Worm (Caenorhabditis elegans) whole organism, young adult: Measurements from ENCODE around the gene C29E4.11.
A peak's percentile ranks its signal among the peaks of the same experiment; 100 is the strongest.
"Not testable (repeated sequence)": the region's sequence is repeated elsewhere in the genome, so short reads cannot be mapped to it uniquely, and the experiment has no call there.

Experiments
- B0261.1 ChIP-seq: sonication (generic microtip); optimal IDR thresholded peaks from 2 replicates; lab custom pipeline; 2016; ENCODE audit warnings: mild to moderate bottlenecking, missing genetic modification characterization, moderate library complexity, missing compliant biosample characterization
- B0336.3 ChIP-seq: fragments of 200-800 bp; sonication (Bioruptor generic); IDR thresholded peaks from 2 replicates; pipeline ENCODE4 v1.3.6; 2022; ENCODE audit warnings: missing genetic modification characterization, missing compliant biosample characterization
- C17E4.6 ChIP-seq: fragments of 200-800 bp; sonication (Bioruptor generic); IDR thresholded peaks from 2 replicates; pipeline ENCODE4 v1.3.6; 2022; ENCODE audit warnings: missing genetic modification reagents, missing genetic modification characterization, missing compliant biosample characterization
- F33H1.4 ChIP-seq: fragments of 200-800 bp; sonication (Bioruptor generic); IDR thresholded peaks from 2 replicates; pipeline ENCODE4 v1.3.6; 2022; ENCODE audit warnings: missing genetic modification reagents, missing genetic modification characterization, missing compliant biosample characterization
- F37B4.10 ChIP-seq: fragments of 200-800 bp; sonication (Bioruptor generic); IDR thresholded peaks from 2 replicates; pipeline ENCODE4 v1.3.6; 2022; ENCODE audit warnings: missing genetic modification characterization, missing compliant biosample characterization
- Y56A3A.18 ChIP-seq: fragments of 200-800 bp; sonication (Bioruptor generic); IDR thresholded peaks from 2 replicates; pipeline ENCODE4 v1.3.6; 2022; ENCODE audit warnings: missing genetic modification reagents, missing genetic modification characterization, missing compliant biosample characterization
- Y79H2A.3 ChIP-seq: fragments of 200-800 bp; sonication (Bioruptor generic); conservative IDR thresholded peaks from 2 replicates; pipeline ENCODE4 v1.3.6; 2022; ENCODE audit warnings: missing genetic modification reagents, missing genetic modification characterization, missing compliant biosample characterization
- Y95B8A.8 ChIP-seq: fragments of 200-800 bp; sonication (Bioruptor generic); IDR thresholded peaks from 2 replicates; pipeline ENCODE4 v1.3.6; 2022; ENCODE audit warnings: missing genetic modification reagents, missing genetic modification characterization, missing compliant biosample characterization
- ama-1 ChIP-seq, 3 experiments: fragments of 150-350 bp in 1 of 3; sonication (generic microtip) in 2 of 3; optimal IDR thresholded peaks; 2 replicates each; lab custom pipeline; 2014 to 2018; ENCODE audit warnings: missing biosample characterization in 2 of 3, missing genetic modification characterization in 2 of 3, missing genetic modification reagents in 2 of 3
- aptf-2 ChIP-seq: fragments of 200-800 bp; sonication (Bioruptor generic); conservative IDR thresholded peaks from 2 replicates; pipeline ENCODE4 v1.3.6; 2022; ENCODE audit warnings: missing genetic modification reagents, missing genetic modification characterization, missing compliant biosample characterization
- atf-7 ChIP-seq: sonication (generic microtip); optimal IDR thresholded peaks from 2 replicates; lab custom pipeline; 2017; ENCODE audit warnings: mild to moderate bottlenecking, missing genetic modification characterization, missing compliant biosample characterization
- attf-3 ChIP-seq: fragments of 200-800 bp; sonication (Bioruptor generic); conservative IDR thresholded peaks from 2 replicates; pipeline ENCODE4 v1.3.6; 2022; ENCODE audit warnings: missing genetic modification reagents, missing genetic modification characterization, missing compliant biosample characterization
- attf-6 ChIP-seq: fragments of 200-800 bp; sonication (Bioruptor generic); IDR thresholded peaks from 2 replicates; pipeline ENCODE4 v1.3.6; 2022; ENCODE audit warnings: missing genetic modification reagents, missing genetic modification characterization, missing compliant biosample characterization
- cebp-1 ChIP-seq, 2 experiments: fragments of 200-800 bp in 1 of 2; sonication (Bioruptor generic) in 1 of 2; sonication (generic microtip) in 1 of 2; IDR thresholded peaks in 1 of 2; optimal IDR thresholded peaks in 1 of 2; 2 replicates each; pipeline versions ENCODE4 v1.3.6 to Lab custom; 2017 to 2022; ENCODE audit warnings: missing compliant biosample characterization in 2 of 2, missing genetic modification characterization in 2 of 2, mild to moderate bottlenecking in 1 of 2, missing genetic modification reagents in 1 of 2, moderate library complexity in 1 of 2
- ceh-58 ChIP-seq: fragments of 200-800 bp; sonication (Bioruptor generic); IDR thresholded peaks from 2 replicates; pipeline ENCODE4 v1.3.6; 2022; ENCODE audit warnings: missing genetic modification characterization, missing compliant biosample characterization
- die-1 ChIP-seq: sonication (generic microtip); optimal IDR thresholded peaks from 2 replicates; lab custom pipeline; 2016; ENCODE audit warnings: missing genotype, mild to moderate bottlenecking, missing genetic modification characterization, missing compliant biosample characterization
- ekl-4 ChIP-seq: fragments of 200-800 bp; sonication (Bioruptor generic); IDR thresholded peaks from 2 replicates; pipeline ENCODE4 v1.3.6; 2022; ENCODE audit warnings: missing genetic modification reagents, missing genetic modification characterization, missing compliant biosample characterization
- fkh-3 ChIP-seq: sonication (generic microtip); optimal IDR thresholded peaks from 2 replicates; lab custom pipeline; 2016; ENCODE audit warnings: mild to moderate bottlenecking, missing genetic modification characterization, missing compliant biosample characterization
- gei-17 ChIP-seq: fragments of 200-800 bp; sonication (Bioruptor generic); optimal IDR thresholded peaks from 2 replicates; lab custom pipeline; 2018; ENCODE audit warnings: mild to moderate bottlenecking, missing genetic modification characterization, missing compliant biosample characterization
- him-1 ChIP-seq: sonication (generic microtip); optimal IDR thresholded peaks from 2 replicates; lab custom pipeline; 2016; ENCODE audit warnings: missing genotype, missing genetic modification reagents, missing genetic modification characterization, missing compliant biosample characterization
- hmg-1.2 ChIP-seq: fragments of 200-800 bp; sonication (Bioruptor generic); IDR thresholded peaks from 2 replicates; pipeline ENCODE4 v1.3.6; 2022; ENCODE audit warnings: missing genetic modification reagents, missing genetic modification characterization, missing compliant biosample characterization
- hmg-20 ChIP-seq: fragments of 200-800 bp; sonication (Bioruptor generic); IDR thresholded peaks from 2 replicates; pipeline ENCODE4 v1.3.6; 2022; ENCODE audit warnings: missing genetic modification reagents, missing genetic modification characterization, missing compliant biosample characterization
- hsf-1 ChIP-seq: fragments of 200-800 bp; sonication (Bioruptor generic); IDR thresholded peaks from 2 replicates; pipeline ENCODE4 v1.3.6; 2022; ENCODE audit warnings: missing genetic modification reagents, missing genetic modification characterization, missing compliant biosample characterization
- lin-40 ChIP-seq: sonication (generic microtip); optimal IDR thresholded peaks from 2 replicates; lab custom pipeline; 2016; ENCODE audit warnings: missing genetic modification characterization, mild to moderate bottlenecking, missing compliant biosample characterization, missing genotype, missing genetic modification reagents
- madf-3 ChIP-seq: fragments of 200-800 bp; sonication (Bioruptor generic); IDR thresholded peaks from 2 replicates; pipeline ENCODE4 v1.3.6; 2022; ENCODE audit warnings: missing genetic modification reagents, missing genetic modification characterization, missing compliant biosample characterization
- madf-8 ChIP-seq: fragments of 200-800 bp; sonication (Bioruptor generic); conservative IDR thresholded peaks from 2 replicates; pipeline ENCODE4 v1.3.6; 2022; ENCODE audit warnings: missing genetic modification reagents, missing genetic modification characterization, missing compliant biosample characterization
- mcd-1 ChIP-seq: fragments of 200-800 bp; sonication (Bioruptor generic); IDR thresholded peaks from 2 replicates; pipeline ENCODE4 v1.3.6; 2022; ENCODE audit warnings: missing genetic modification reagents, missing genetic modification characterization, missing compliant biosample characterization
- mel-28 ChIP-seq: sonication (generic microtip); optimal IDR thresholded peaks from 2 replicates; lab custom pipeline; 2016; ENCODE audit warnings: borderline replicate concordance, mild to moderate bottlenecking, missing genetic modification characterization, missing compliant biosample characterization
- mes-4 ChIP-seq: sonication (generic microtip); optimal IDR thresholded peaks from 2 replicates; lab custom pipeline; 2016; ENCODE audit warnings: missing genotype, missing genetic modification characterization, missing compliant biosample characterization
- nfyb-1 ChIP-seq: fragments of 200-800 bp; sonication (Bioruptor generic); IDR thresholded peaks from 2 replicates; pipeline ENCODE4 v1.3.6; 2022; ENCODE audit warnings: missing genetic modification reagents, missing genetic modification characterization, missing compliant biosample characterization
- nhr-120 ChIP-seq: fragments of 200-800 bp; sonication (Bioruptor generic); IDR thresholded peaks from 2 replicates; pipeline ENCODE4 v1.3.6; 2022; ENCODE audit warnings: missing genetic modification characterization, missing compliant biosample characterization
- pbrm-1 ChIP-seq: fragments of 200-800 bp; sonication (Bioruptor generic); IDR thresholded peaks from 2 replicates; pipeline ENCODE4 v1.3.6; 2022; ENCODE audit warnings: missing genetic modification reagents, missing genetic modification characterization, missing compliant biosample characterization
- rpc-1 ChIP-seq, 2 experiments: fragments of 150-350 bp in 1 of 2; sonication (generic microtip) in 1 of 2; optimal IDR thresholded peaks; 2 replicates each; lab custom pipeline; 2014 to 2018; ENCODE audit warnings: missing biosample characterization in 1 of 2, missing genetic modification characterization in 1 of 2, missing genetic modification reagents in 1 of 2, missing genotype in 1 of 2
- tbp1 ChIP-seq: fragments of 200-800 bp; sonication (Bioruptor generic); optimal IDR thresholded peaks from 2 replicates; lab custom pipeline; 2018; ENCODE audit warnings: mild to moderate bottlenecking, missing genetic modification characterization, missing compliant biosample characterization
- unc-62 ChIP-seq: fragments of 150-350 bp; optimal IDR thresholded peaks from 2 replicates; lab custom pipeline; 2014; ENCODE audit warnings: missing biosample characterization, missing genetic modification reagents, missing genetic modification characterization
- ztf-25 ChIP-seq: fragments of 200-800 bp; sonication (Bioruptor generic); IDR thresholded peaks from 2 replicates; pipeline ENCODE4 v1.3.6; 2022; ENCODE audit warnings: missing genetic modification reagents, missing genetic modification characterization, missing compliant biosample characterization

The C29E4.11 gene

DNA sequence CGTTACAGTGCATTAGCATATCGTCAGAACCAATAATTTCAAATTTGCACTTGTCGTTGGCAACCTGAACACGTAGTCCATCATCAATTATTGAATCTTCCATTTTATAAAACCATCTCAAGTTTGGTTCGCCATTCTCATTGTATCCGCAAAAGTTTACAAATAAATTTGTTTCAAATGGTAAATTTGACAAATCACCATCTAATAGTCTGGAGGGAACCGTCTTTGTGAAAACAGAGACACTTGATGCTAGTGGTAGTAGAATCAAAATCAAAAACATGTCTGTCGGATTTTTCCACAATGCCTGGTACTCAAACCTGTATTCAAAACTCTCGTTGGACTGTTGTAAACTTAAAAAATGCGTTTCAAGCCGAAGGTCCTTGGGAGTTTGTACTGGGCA lies 6.4 kb upstream of the C29E4.11 start, which contains the start of gene F54H12.2:
Gene F54H12.2 (plus strand): TSS at position 301 of the 400 bp plus-strand sequence.
- not testable (repeated sequence) for TF ChIP-seq unc-62 (GFP tag; lab: Kevin White, UChicago); mes-4 (tag; lab: Kevin White, UChicago); Y56A3A.18 (GFP tag; lab: Robert Waterston, UW)

DNA sequence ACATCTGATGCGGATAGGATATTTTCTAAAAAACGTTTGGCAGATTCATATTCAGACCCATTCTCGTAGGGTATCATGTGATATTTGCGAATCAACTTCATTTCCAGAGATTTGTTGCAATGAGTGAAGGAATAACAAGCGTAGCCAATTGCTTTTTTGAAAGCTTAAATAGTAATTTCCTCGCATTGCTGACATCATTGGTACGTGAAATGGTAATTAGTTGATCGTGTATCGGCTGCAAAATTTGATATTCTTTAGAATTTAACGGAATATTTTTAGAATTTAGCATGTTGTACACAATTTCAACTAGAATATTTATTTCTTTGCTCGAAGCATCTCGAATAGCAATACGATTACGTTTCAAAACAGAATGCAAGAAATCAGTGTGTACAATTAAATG lies 4.7 kb upstream of the C29E4.11 start, which contains the start of gene F54H12.4:
Gene F54H12.4 (minus strand): TSS at position 101 of the 400 bp plus-strand sequence.
- not testable (repeated sequence) for TF ChIP-seq cebp-1 (GFP tag; IDR thresholded peaks at IDR 0.05; lab: Robert Waterston, UW); cebp-1 (tag; optimal IDR thresholded peaks at IDR 0.05; lab: Kevin White, UChicago); B0336.3 (GFP tag; lab: Robert Waterston, UW); lin-40 (tag; lab: Kevin White, UChicago)
- TF ChIP-seq, all 124 proteins: peak for 0; not testable (repeated sequence) for 124

DNA sequence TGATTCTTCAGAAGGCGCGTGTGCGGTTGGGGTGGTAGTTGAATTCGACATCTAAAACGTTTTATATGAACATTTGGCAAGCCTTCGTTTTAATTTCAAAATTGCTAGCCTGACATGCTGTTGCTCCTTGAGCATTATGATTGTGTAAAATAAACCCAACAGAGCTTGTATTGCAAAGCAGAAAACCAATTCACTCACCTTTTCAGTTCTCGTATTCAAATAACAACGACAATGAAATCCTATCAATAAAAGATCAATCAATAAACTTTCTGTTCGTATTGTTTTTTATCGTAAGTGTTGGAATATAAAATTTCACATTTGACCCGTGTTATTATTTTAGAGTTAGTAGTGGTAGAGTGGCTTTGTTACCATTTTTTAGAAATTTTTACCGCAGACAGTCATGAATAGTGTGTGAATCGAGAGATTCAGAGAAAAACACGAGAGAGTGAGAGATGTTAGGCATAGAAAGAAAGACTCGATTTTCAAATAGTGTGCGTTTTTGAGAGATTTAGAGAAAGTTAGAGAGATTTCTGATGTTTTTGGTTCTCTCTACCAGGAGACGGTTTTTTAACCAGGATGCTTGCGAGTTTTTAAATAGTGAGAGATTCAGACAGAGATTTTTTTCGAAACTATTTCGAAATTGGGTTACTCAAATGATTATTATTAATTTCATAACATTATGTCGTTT lies 1.2 kb upstream of the C29E4.11 start, which contains the start of gene F54H12.10:
Gene F54H12.10 (minus strand): TSS at position 51 of the 688 bp plus-strand sequence.
- TF ChIP-seq tbp1 (GFP tag; lab: Kevin White, UChicago) (peak; percentile 0), B0261.1 (tag; lab: Kevin White, UChicago) (peak; percentile 43), cebp-1 (tag; optimal IDR thresholded peaks at IDR 0.05; lab: Kevin White, UChicago) (peak; percentile 40), hmg-1.2 (peak; percentile 72; the same call in 1 of the 2 replicates), rpc-1 (optimal IDR thresholded peaks at IDR 0.05; lab: Kevin White, UChicago) (peak; percentile 32), rpc-1 (tag; optimal IDR thresholded peaks at IDR 0.05; lab: Kevin White, UChicago) (peak; percentile 66), nfyb-1 (peak; percentile 58; the same call in 1 of the 2 replicates)
- TF ChIP-seq cebp-1 (GFP tag; IDR thresholded peaks at IDR 0.05; lab: Robert Waterston, UW) = not testable (repeated sequence)

DNA sequence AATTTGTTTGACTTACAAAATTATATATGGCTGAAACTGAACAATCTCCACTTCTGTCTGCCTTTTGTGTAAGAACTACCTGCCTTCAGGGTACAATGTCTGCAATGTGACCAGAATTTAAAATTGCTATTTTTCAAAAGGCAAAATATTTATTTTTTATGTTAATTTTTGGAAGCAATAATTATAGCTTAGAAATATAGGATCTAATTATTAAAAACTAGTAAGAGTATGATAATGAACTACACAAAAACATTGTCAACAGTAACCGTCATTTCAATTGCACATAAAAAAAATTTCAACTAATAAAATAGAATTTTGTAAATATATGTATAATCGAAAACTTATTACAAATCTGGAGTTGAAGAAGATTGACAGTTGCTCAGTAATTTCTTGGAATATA lies 949 bp downstream of the C29E4.11 start, which contains the start of gene C29E4.9:
Gene C29E4.9 (minus strand): TSS at position 101 of the 400 bp plus-strand sequence.
- TF ChIP-seq B0261.1 (tag; lab: Kevin White, UChicago) (no peak), die-1 (tag; lab: Kevin White, UChicago) (no peak), mel-28 (no peak), hsf-1 (GFP tag; lab: Robert Waterston, UW) (no peak), atf-7 (no peak), ama-1 (optimal IDR thresholded peaks at IDR 0.05; lab: Kevin White, UChicago) (no peak), ama-1 (GFP tag; optimal IDR thresholded peaks at IDR 0.05; lab: Kevin White, UChicago) (no peak), ekl-4 (no peak), nhr-120 (no peak), madf-3 (GFP tag; lab: Robert Waterston, UW) (no peak), rpc-1 (optimal IDR thresholded peaks at IDR 0.05; lab: Kevin White, UChicago) (no peak), rpc-1 (tag; optimal IDR thresholded peaks at IDR 0.05; lab: Kevin White, UChicago) (no peak), him-1 (tag; lab: Kevin White, UChicago) (no peak), fkh-3 (tag; lab: Kevin White, UChicago) (no peak), gei-17 (GFP tag; lab: Kevin White, UChicago) (no peak), attf-6 (GFP tag; lab: Robert Waterston, UW) (no peak), C17E4.6 (GFP tag; lab: Robert Waterston, UW) (no peak)
- TF ChIP-seq, all 124 proteins: peak for 0

DNA sequence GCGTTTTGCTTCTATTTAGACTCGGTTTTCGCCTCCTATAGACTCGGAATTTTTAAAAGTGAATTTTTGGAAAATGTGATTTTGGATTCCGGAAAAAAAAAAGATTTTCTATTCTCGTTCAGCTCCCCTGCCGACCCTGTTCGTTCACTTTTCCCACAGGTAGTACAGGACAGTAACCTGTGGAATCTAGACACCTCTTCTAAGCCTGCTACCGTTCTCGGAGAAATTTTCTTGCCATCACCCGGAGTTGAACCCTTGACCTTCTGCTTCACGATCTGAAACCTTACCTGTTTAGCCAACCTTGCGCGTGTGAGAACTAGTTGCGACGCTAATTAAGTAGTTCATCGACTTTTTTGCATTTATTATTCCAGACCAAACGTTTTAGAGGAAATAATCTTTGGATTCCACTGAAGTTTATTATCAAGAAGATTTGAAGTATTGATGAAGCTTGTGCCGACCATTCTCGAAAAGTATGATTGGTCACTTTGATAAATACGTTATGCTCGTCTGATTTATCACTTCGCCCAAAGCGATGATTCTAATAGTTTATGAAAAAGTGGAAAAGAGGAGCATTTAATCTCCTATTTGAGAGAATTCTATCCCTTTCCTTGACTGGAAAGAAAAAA lies 4.1 kb downstream of the C29E4.11 start:
- 0 out of 2 replicates have a peak, but pooled peaks have one; percentile 9 for TF ChIP-seq madf-8 (GFP tag; lab: Robert Waterston, UW)
- peak; percentile 49 for TF ChIP-seq B0261.1 (tag; lab: Kevin White, UChicago)
- TF ChIP-seq tbp1 (GFP tag; lab: Kevin White, UChicago) = peak; percentile 71
- TF ChIP-seq ztf-25 (GFP tag; lab: Robert Waterston, UW) = 0 out of 2 replicates have a peak, but pooled peaks have one; percentile 42
- peak; percentile 42; the same call in 1 of the 2 replicates for TF ChIP-seq mcd-1 (GFP tag; lab: Robert Waterston, UW)
- TF ChIP-seq pbrm-1 (GFP tag; lab: Robert Waterston, UW) = peak; percentile 57; the same call in 1 of the 2 replicates
- 0 out of 2 replicates have a peak, but pooled peaks have one; percentile 85 for TF ChIP-seq ceh-58 (GFP tag; lab: Robert Waterston, UW)
- TF ChIP-seq hmg-20 (GFP tag; lab: Robert Waterston, UW) = peak; percentile 26; the same call in 1 of the 2 replicates
- peak; percentile 63; the same call in 1 of the 2 replicates for TF ChIP-seq Y79H2A.3
- 0 out of 2 replicates have a peak, but pooled peaks have one; percentile 78 for TF ChIP-seq F37B4.10
- peak; percentile 47; the same call in 1 of the 2 replicates for TF ChIP-seq attf-3 (GFP tag; lab: Robert Waterston, UW)
- peak; percentile 54; the same call in 1 of the 2 replicates for TF ChIP-seq Y95B8A.8 (GFP tag; lab: Robert Waterston, UW)
- TF ChIP-seq aptf-2 (GFP tag; lab: Robert Waterston, UW) = 0 out of 2 replicates have a peak, but pooled peaks have one; percentile 26
- peak; percentile 63 for TF ChIP-seq F33H1.4 (GFP tag; lab: Robert Waterston, UW)
